Worm (Caenorhabditis elegans): ENCODE measurements around the gene exos-2.

DNA sequence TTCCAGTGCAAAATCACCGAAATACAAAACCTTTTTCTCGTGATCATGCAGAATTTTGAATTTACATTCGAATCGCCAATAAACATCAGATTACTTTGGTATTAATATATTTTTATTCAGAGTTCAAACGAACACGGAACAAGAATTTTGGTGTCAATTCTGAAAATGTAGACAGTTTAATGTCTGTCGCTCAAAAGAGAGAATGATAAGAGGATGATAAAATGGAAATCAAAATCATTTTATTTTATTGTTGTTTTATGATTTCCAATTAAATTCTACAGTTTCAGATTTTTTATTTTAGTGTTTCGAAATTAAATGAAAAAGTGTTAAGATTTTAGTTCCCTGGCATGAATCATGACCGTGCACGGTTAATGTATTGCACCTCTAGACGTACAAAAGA, 17.1 kb downstream of the exos-2 start:
- TF ChIP-seq ztf-11 (tag; optimal IDR thresholded peaks at IDR 0.05) (no peak), elt-1 (tag; optimal IDR thresholded peaks at IDR 0.05; ENCODE audit: borderline replicate concordance, insufficient read depth) (no peak), unc-62 (GFP tag; optimal IDR thresholded peaks at IDR 0.05) (no peak), lin-13 (tag; optimal IDR thresholded peaks at IDR 0.05) (no peak), pha-4 (tag; optimal IDR thresholded peaks at IDR 0.05) (no peak)
